Fruit fly (Drosophila melanogaster) whole organism, prepupa: ENCODE data around the gene Or85f.
A peak's percentile ranks its signal among the peaks of the same experiment; 100 is the strongest.

Experiments
- Blimp-1 ChIP-seq: fragments of 200-800 bp; sonication (Bioruptor generic); optimal IDR thresholded peaks from 3 replicates; lab custom pipeline; 2017; ENCODE audit warnings: missing biosample characterization, missing genetic modification characterization, mild to moderate bottlenecking, moderate library complexity, missing genetic modification reagents
- CG10631 ChIP-seq: fragments of 200-800 bp; sonication (Bioruptor generic); optimal IDR thresholded peaks from 2 replicates; lab custom pipeline; 2016; ENCODE audit warnings: missing biosample characterization, missing genetic modification characterization
- CG11294 ChIP-seq: fragments of 200-800 bp; sonication (Bioruptor generic); IDR thresholded peaks from 2 replicates; pipeline ENCODE4 v1.3.6; 2022; ENCODE audit warnings: missing biosample characterization, missing genetic modification characterization
- CG11762 ChIP-seq: fragments of 200-800 bp; sonication (Bioruptor generic); optimal IDR thresholded peaks from 3 replicates; lab custom pipeline; 2016; ENCODE audit warnings: missing biosample characterization, missing genetic modification characterization; ENCODE audit not compliant: insufficient read depth
- CG15336 ChIP-seq: fragments of 200-800 bp; sonication (Bioruptor generic); IDR thresholded peaks from 2 replicates; pipeline ENCODE4 v1.3.6; 2022; ENCODE audit warnings: missing biosample characterization, missing genetic modification characterization
- CG1621 ChIP-seq: fragments of 200-800 bp; sonication (Bioruptor generic); optimal IDR thresholded peaks from 3 replicates; lab custom pipeline; 2018; ENCODE audit warnings: missing biosample characterization, mild to moderate bottlenecking, missing genetic modification characterization
- CG3032 ChIP-seq: fragments of 200-800 bp; optimal IDR thresholded peaks from 2 replicates; lab custom pipeline; 2019; ENCODE audit warnings: missing biosample characterization, mild to moderate bottlenecking, missing genetic modification characterization, moderate library complexity
- CG31627 ChIP-seq: fragments of 200-800 bp; sonication (Bioruptor generic); optimal IDR thresholded peaks from 3 replicates; lab custom pipeline; 2016; ENCODE audit warnings: missing biosample characterization, missing genetic modification characterization
- CG32006 ChIP-seq: fragments of 200-800 bp; sonication (Bioruptor generic); optimal IDR thresholded peaks from 3 replicates; lab custom pipeline; 2017; ENCODE audit warnings: missing biosample characterization, mild to moderate bottlenecking, missing genetic modification characterization
- CG34406 ChIP-seq: fragments of 200-800 bp; sonication (Bioruptor generic); optimal IDR thresholded peaks from 3 replicates; lab custom pipeline; 2016; ENCODE audit warnings: missing biosample characterization, missing genetic modification characterization
- CG3919 ChIP-seq: fragments of 200-800 bp; sonication (Bioruptor generic); optimal IDR thresholded peaks from 3 replicates; lab custom pipeline; 2016; ENCODE audit warnings: missing biosample characterization, missing genetic modification characterization
- CG4318 ChIP-seq: fragments of 200-800 bp; sonication (Bioruptor generic); optimal IDR thresholded peaks from 3 replicates; lab custom pipeline; 2017; ENCODE audit warnings: missing biosample characterization, mild to moderate bottlenecking, missing genetic modification characterization
- CG6276 ChIP-seq: fragments of 200-800 bp; sonication (Bioruptor generic); optimal IDR thresholded peaks from 2 replicates; lab custom pipeline; 2017; ENCODE audit warnings: missing biosample characterization, mild to moderate bottlenecking, missing genetic modification characterization
- CG6792 ChIP-seq: fragments of 200-800 bp; sonication (Bioruptor generic); optimal IDR thresholded peaks from 3 replicates; lab custom pipeline; 2016; ENCODE audit warnings: missing biosample characterization, missing genetic modification characterization
- CG6808 ChIP-seq: fragments of 200-800 bp; sonication (Bioruptor generic); optimal IDR thresholded peaks from 3 replicates; lab custom pipeline; 2017; ENCODE audit warnings: missing biosample characterization, missing genetic modification characterization, mild to moderate bottlenecking, moderate library complexity, missing genetic modification reagents
- CG6854 ChIP-seq: fragments of 200-800 bp; sonication (Bioruptor generic); optimal IDR thresholded peaks from 2 replicates; lab custom pipeline; 2017; ENCODE audit warnings: missing biosample characterization, mild to moderate bottlenecking, missing genetic modification characterization
- CG8119 ChIP-seq: fragments of 200-800 bp; sonication (Bioruptor generic); IDR thresholded peaks from 3 replicates; pipeline ENCODE4 v1.3.6; 2022; ENCODE audit warnings: missing biosample characterization, missing genetic modification characterization
- CG8319 ChIP-seq: fragments of 200-800 bp; sonication (Bioruptor generic); optimal IDR thresholded peaks from 3 replicates; lab custom pipeline; 2016; ENCODE audit warnings: missing biosample characterization, missing genetic modification characterization
- CG8632 ChIP-seq: fragments of 200-800 bp; sonication (Bioruptor generic); optimal IDR thresholded peaks from 3 replicates; lab custom pipeline; 2016; ENCODE audit warnings: missing biosample characterization, missing genetic modification characterization
- CG9139 ChIP-seq: fragments of 200-800 bp; sonication (Bioruptor generic); optimal IDR thresholded peaks from 3 replicates; lab custom pipeline; 2017; ENCODE audit warnings: missing biosample characterization, mild to moderate bottlenecking, missing genetic modification characterization
- Eip75B ChIP-seq: fragments of 200-800 bp; sonication (Bioruptor generic); optimal IDR thresholded peaks from 3 replicates; lab custom pipeline; 2016; ENCODE audit warnings: missing biosample characterization, missing genetic modification characterization
- Eip78C ChIP-seq: fragments of 200-800 bp; sonication (Bioruptor generic); peaks from one replicate; lab custom pipeline; 2016; ENCODE audit warnings: missing biosample characterization, missing genetic modification characterization
- Eip93F ChIP-seq: fragments of 200-800 bp; sonication (Bioruptor generic); optimal IDR thresholded peaks from 2 replicates; lab custom pipeline; 2016; ENCODE audit warnings: missing biosample characterization, mild to moderate bottlenecking, missing genetic modification characterization
- Ets21C ChIP-seq: fragments of 200-800 bp; sonication (Bioruptor generic); optimal IDR thresholded peaks from 3 replicates; lab custom pipeline; 2016; ENCODE audit warnings: missing biosample characterization, missing genetic modification characterization
- Ets96B ChIP-seq: fragments of 200-800 bp; optimal IDR thresholded peaks from 2 replicates; lab custom pipeline; 2019; ENCODE audit warnings: missing biosample characterization, mild to moderate bottlenecking, missing genetic modification characterization, moderate library complexity
- Gug ChIP-seq: fragments of 200-800 bp; sonication (Bioruptor generic); IDR thresholded peaks from 2 replicates; pipeline ENCODE4 v1.3.6; 2022; ENCODE audit warnings: missing biosample characterization, missing genetic modification characterization
- Hr39 ChIP-seq: fragments of 200-800 bp; sonication (Bioruptor generic); optimal IDR thresholded peaks from 2 replicates; lab custom pipeline; 2016; ENCODE audit warnings: missing biosample characterization, missing genetic modification characterization
- Hr4 ChIP-seq: fragments of 200-800 bp; sonication (Bioruptor generic); optimal IDR thresholded peaks from 3 replicates; lab custom pipeline; 2016; ENCODE audit warnings: missing biosample characterization, missing genetic modification characterization
- Lpt ChIP-seq: fragments of 200-800 bp; sonication (Bioruptor generic); optimal IDR thresholded peaks from 3 replicates; lab custom pipeline; 2016; ENCODE audit warnings: missing biosample characterization, missing genetic modification characterization
- Smox ChIP-seq: fragments of 200-800 bp; sonication (Bioruptor generic); optimal IDR thresholded peaks from 3 replicates; lab custom pipeline; 2016; ENCODE audit warnings: missing biosample characterization, missing genetic modification characterization
- Sox102F ChIP-seq: fragments of 200-800 bp; sonication (Bioruptor generic); optimal IDR thresholded peaks from 2 replicates; lab custom pipeline; 2016; ENCODE audit warnings: missing biosample characterization, mild to moderate bottlenecking, missing genetic modification characterization
- Sox14 ChIP-seq: fragments of 200-800 bp; sonication (Bioruptor generic); optimal IDR thresholded peaks from 3 replicates; lab custom pipeline; 2016; ENCODE audit warnings: missing biosample characterization, missing genetic modification characterization
- Sox15 ChIP-seq: fragments of 200-800 bp; sonication (Bioruptor generic); optimal IDR thresholded peaks from 3 replicates; lab custom pipeline; 2016; ENCODE audit warnings: missing biosample characterization, missing genetic modification characterization
- achi ChIP-seq: fragments of 200-800 bp; sonication (Bioruptor generic); optimal IDR thresholded peaks from 3 replicates; lab custom pipeline; 2016; ENCODE audit warnings: missing biosample characterization, missing genetic modification characterization
- dac ChIP-seq: fragments of 200-800 bp; sonication (Bioruptor generic); optimal IDR thresholded peaks from 2 replicates; lab custom pipeline; 2017; ENCODE audit warnings: missing biosample characterization, mild to moderate bottlenecking, missing genetic modification characterization
- dsx ChIP-seq: fragments of 200-800 bp; optimal IDR thresholded peaks from 3 replicates; lab custom pipeline; 2019; ENCODE audit warnings: missing biosample characterization, mild to moderate bottlenecking, missing genetic modification characterization, moderate library complexity; ENCODE audit not compliant: poor library complexity, severe bottlenecking
- eg ChIP-seq: fragments of 200-800 bp; sonication (Bioruptor generic); IDR thresholded peaks from 3 replicates; pipeline ENCODE4 v1.3.6; 2022; ENCODE audit warnings: missing biosample characterization, missing genetic modification characterization
- esn ChIP-seq: fragments of 200-800 bp; sonication (Bioruptor generic); optimal IDR thresholded peaks from 2 replicates; lab custom pipeline; 2016; ENCODE audit warnings: missing biosample characterization, mild to moderate bottlenecking, missing genetic modification characterization, moderate library complexity
- fd59A ChIP-seq: fragments of 200-800 bp; sonication (Bioruptor generic); optimal IDR thresholded peaks from 2 replicates; lab custom pipeline; 2017; ENCODE audit warnings: missing biosample characterization, mild to moderate bottlenecking, missing genetic modification characterization, missing genetic modification reagents
- fd85E ChIP-seq: fragments of 200-800 bp; sonication (Bioruptor generic); optimal IDR thresholded peaks from 3 replicates; lab custom pipeline; 2016; ENCODE audit warnings: missing biosample characterization, missing genetic modification characterization
- lz ChIP-seq: fragments of 200-800 bp; sonication (Bioruptor generic); optimal IDR thresholded peaks from 3 replicates; lab custom pipeline; 2016; ENCODE audit warnings: missing biosample characterization, missing genetic modification characterization
- net ChIP-seq: fragments of 200-800 bp; sonication (Bioruptor generic); optimal IDR thresholded peaks from 3 replicates; lab custom pipeline; 2016; ENCODE audit warnings: missing biosample characterization, missing genetic modification characterization
- pdm3 ChIP-seq: fragments of 200-800 bp; sonication (Bioruptor generic); optimal IDR thresholded peaks from 3 replicates; lab custom pipeline; 2016; ENCODE audit warnings: missing biosample characterization, missing genetic modification characterization
- spab ChIP-seq: fragments of 200-800 bp; sonication (Bioruptor generic); optimal IDR thresholded peaks from 2 replicates; lab custom pipeline; 2017; ENCODE audit warnings: missing biosample characterization, mild to moderate bottlenecking, missing genetic modification characterization, missing genetic modification reagents
- ss ChIP-seq, 2 experiments: fragments of 200-800 bp; sonication (Bioruptor generic); optimal IDR thresholded peaks; 2 replicates in 1 of 2; 3 replicates in 1 of 2; lab custom pipeline; 2017 to 2018; ENCODE audit warnings: mild to moderate bottlenecking in 2 of 2, missing biosample characterization in 2 of 2, missing genetic modification characterization in 2 of 2, moderate library complexity in 1 of 2
- vri ChIP-seq: fragments of 200-800 bp; sonication (Bioruptor generic); optimal IDR thresholded peaks from 3 replicates; lab custom pipeline; 2016; ENCODE audit warnings: missing biosample characterization, mild to moderate bottlenecking, missing genetic modification characterization

Gene Or85f

dm6 chr3R:9433270-9433669 lies 35.3 kb downstream of the Or85f start:
- no peak for TF ChIP-seq CG6808 (GFP tag; lab: Kevin White, UChicago)
- peak; percentile 27 for TF ChIP-seq Eip78C (GFP tag; lab: Kevin White, UChicago)
- TF ChIP-seq Sox14 (GFP tag; lab: Kevin White, UChicago), result no peak

- no peak for TF ChIP-seq Sox102F
- no peak for TF ChIP-seq spab (GFP tag; lab: Kevin White, UChicago)
- no peak for TF ChIP-seq CG6276
- no peak for TF ChIP-seq CG4318 (GFP tag; lab: Kevin White, UChicago)
- no peak for TF ChIP-seq ss (GFP tag; optimal IDR thresholded peaks at IDR 0.05; lab: Kevin White, UChicago)
- no peak for TF ChIP-seq Smox (GFP tag; lab: Kevin White, UChicago)
Measured at dm6 chr3R:9433774-9434173, 35.8 kb downstream of the Or85f start.

dm6 chr3R:9434543-9435407 lies 36.8 kb downstream of the Or85f start:
- TF ChIP-seq Eip78C (GFP tag; lab: Kevin White, UChicago) (peak; percentile 86), CG8319 (GFP tag; lab: Kevin White, UChicago) (no peak), CG32006 (GFP tag; lab: Kevin White, UChicago) (peak; percentile 85), achi (GFP tag; lab: Kevin White, UChicago) (peak; percentile 73), CG6854 (GFP tag; lab: Kevin White, UChicago) (no peak), Eip93F (GFP tag; lab: Kevin White, UChicago) (no peak), esn (GFP tag; lab: Kevin White, UChicago) (peak; percentile 41), CG3032 (tag; lab: Kevin White, UChicago) (no peak), CG4318 (GFP tag; lab: Kevin White, UChicago) (peak; percentile 67), CG8632 (peak; percentile 46), CG34406 (GFP tag; lab: Kevin White, UChicago) (peak; percentile 17), dsx (GFP tag; lab: Kevin White, UChicago) (no peak), fd85E (GFP tag; lab: Kevin White, UChicago) (no peak), fd59A (GFP tag; lab: Kevin White, UChicago) (peak; percentile 3), CG15336 (peak; percentile 93), CG11294 (peak; percentile 88), CG1621 (tag; lab: Kevin White, UChicago) (no peak), eg (GFP tag; lab: Robert Waterston, UW) (peak; percentile 95), dac (peak; percentile 63), pdm3 (GFP tag; lab: Kevin White, UChicago) (no peak), Blimp-1 (GFP tag; lab: Kevin White, UChicago) (no peak), net (GFP tag; lab: Kevin White, UChicago) (peak; percentile 74), Gug (peak; percentile 84), Hr39 (GFP tag; lab: Kevin White, UChicago) (no peak), Ets96B (tag; lab: Kevin White, UChicago) (peak; percentile 40), CG10631 (GFP tag; lab: Kevin White, UChicago) (peak; percentile 36), Ets21C (GFP tag; lab: Kevin White, UChicago) (no peak), CG8119 (GFP tag; lab: Robert Waterston, UW) (peak; percentile 87), lz (GFP tag; lab: Kevin White, UChicago) (no peak), vri (GFP tag; lab: Kevin White, UChicago) (peak; percentile 4), CG6792 (GFP tag; lab: Kevin White, UChicago) (peak; percentile 38), Sox102F (no peak), Sox15 (GFP tag; lab: Kevin White, UChicago) (peak; percentile 5), Hr4 (no peak), CG31627 (GFP tag; lab: Kevin White, UChicago) (no peak), Eip75B (GFP tag; lab: Kevin White, UChicago) (peak; percentile 48), CG3919 (GFP tag; lab: Kevin White, UChicago) (peak; percentile 60), CG11762 (GFP tag; lab: Kevin White, UChicago) (peak; percentile 33), CG9139 (no peak), Lpt (peak; percentile 22)
